Worm (Caenorhabditis elegans) whole organism, L2 larva: ENCODE results near the gene nspc-12.

ENCODE experiments used
- C34F6.9 ChIP-seq: fragments of 150-350 bp; optimal IDR thresholded peaks from 2 replicates; lab custom pipeline; 2014; ENCODE audit warnings: missing biosample characterization, missing genetic modification characterization
- F13H6.1 ChIP-seq: sonication (generic microtip); optimal IDR thresholded peaks from 2 replicates; lab custom pipeline; 2016; ENCODE audit warnings: missing genetic modification characterization, missing compliant biosample characterization
- R02D3.7 ChIP-seq: fragments of 150-350 bp; optimal IDR thresholded peaks from 2 replicates; lab custom pipeline; 2014; ENCODE audit warnings: missing biosample characterization, missing genetic modification characterization
- lin-13 ChIP-seq: fragments of 150-350 bp; optimal IDR thresholded peaks from 2 replicates; lab custom pipeline; 2014; ENCODE audit warnings: missing biosample characterization, missing genetic modification reagents, missing genetic modification characterization
- mab-5 ChIP-seq: fragments of 150-350 bp; optimal IDR thresholded peaks from 2 replicates; lab custom pipeline; 2014; ENCODE audit warnings: missing biosample characterization, missing genetic modification characterization
- mbf-1 ChIP-seq: sonication (generic microtip); optimal IDR thresholded peaks from 2 replicates; lab custom pipeline; 2017; ENCODE audit warnings: missing biosample characterization, missing genetic modification characterization
- nhr-10 ChIP-seq: sonication (generic microtip); optimal IDR thresholded peaks from 2 replicates; lab custom pipeline; 2017; ENCODE audit warnings: missing biosample characterization, missing genetic modification characterization
- nhr-237 ChIP-seq: fragments of 150-350 bp; optimal IDR thresholded peaks from 2 replicates; lab custom pipeline; 2014; ENCODE audit warnings: missing biosample characterization, missing genetic modification characterization
- snpc-4 ChIP-seq: fragments of 150-350 bp; optimal IDR thresholded peaks from 2 replicates; lab custom pipeline; 2014; ENCODE audit warnings: missing biosample characterization, missing genetic modification characterization
- unc-39 ChIP-seq: fragments of 150-350 bp; optimal IDR thresholded peaks from 2 replicates; lab custom pipeline; 2014; ENCODE audit warnings: missing biosample characterization, missing genetic modification characterization
- zag-1 ChIP-seq: fragments of 150-350 bp; optimal IDR thresholded peaks from 2 replicates; lab custom pipeline; 2014; ENCODE audit warnings: missing biosample characterization, missing genetic modification characterization
- ztf-11 ChIP-seq: sonication (generic microtip); optimal IDR thresholded peaks from 2 replicates; lab custom pipeline; 2017; ENCODE audit warnings: missing biosample characterization, missing genetic modification characterization

DNA sequence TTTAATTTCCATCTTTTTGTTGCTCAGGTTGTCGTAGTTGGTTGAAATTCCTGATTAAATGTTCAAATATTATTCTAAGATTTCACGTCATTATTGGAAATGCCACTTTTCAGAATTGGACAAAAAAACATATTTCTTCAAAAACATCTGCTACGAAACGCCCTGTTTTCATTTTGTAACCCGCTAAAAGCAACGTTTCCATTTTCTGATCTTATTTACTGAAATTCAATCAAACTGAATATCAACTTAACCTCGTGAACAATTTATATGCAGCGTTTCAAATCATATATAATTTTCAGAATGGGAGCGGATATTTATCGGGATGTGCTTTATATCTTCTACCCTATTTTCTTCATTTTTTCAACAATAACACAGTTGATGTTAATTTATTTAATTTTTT, 33.0 kb downstream of the nspc-12 start, which contains the start of gene srd-40:
- TF ChIP-seq R02D3.7 (tag; lab: Kevin White, UChicago) (no peak), nhr-10 (no peak), zag-1 (no peak), unc-39 (no peak), nhr-237 (no peak), snpc-4 (no peak), mab-5 (tag; lab: Kevin White, UChicago) (no peak), mbf-1 (tag; lab: Kevin White, UChicago) (no peak), F13H6.1 (no peak), ztf-11 (tag; lab: Kevin White, UChicago) (no peak), lin-13 (GFP tag; lab: Kevin White, UChicago) (no peak), C34F6.9 (tag; lab: Kevin White, UChicago) (no peak)
